Fruit fly (Drosophila melanogaster): ENCODE data around the gene RpL26.

Gene RpL26

DNA sequence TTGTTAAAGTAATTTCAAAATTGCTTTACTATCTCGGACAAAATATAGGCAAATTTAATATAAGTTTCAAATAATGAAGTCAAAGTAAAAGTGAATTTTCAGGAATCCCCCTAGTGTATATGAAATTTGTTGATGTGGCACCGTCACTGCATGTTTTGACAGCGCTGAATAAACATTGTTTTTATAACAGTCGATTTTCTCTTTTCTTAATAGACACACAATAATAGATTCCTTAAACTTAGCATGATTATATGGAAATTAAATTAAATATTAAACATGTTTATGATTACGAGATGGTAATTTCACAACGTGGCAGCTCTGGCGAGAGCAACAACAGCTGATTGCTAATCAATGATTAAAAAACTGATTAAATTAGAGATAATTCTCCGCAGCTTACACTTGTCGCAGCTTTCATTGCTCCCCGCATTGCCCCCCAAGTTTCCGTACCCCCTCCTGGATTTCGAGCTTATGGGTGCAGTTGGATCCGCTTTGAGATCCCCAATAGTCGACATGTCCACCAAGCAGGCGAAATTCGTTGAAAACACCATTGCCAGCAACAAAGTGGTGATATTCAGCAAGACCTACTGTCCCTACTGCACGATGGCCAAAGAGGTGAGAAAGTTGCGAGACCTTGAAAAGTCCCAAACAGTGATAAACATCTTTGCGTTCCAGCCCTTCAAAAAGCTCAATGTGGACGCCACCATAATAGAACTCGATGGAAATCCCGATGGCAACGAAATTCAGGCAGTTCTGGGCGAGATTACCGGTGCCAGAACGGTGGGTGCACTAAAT is 29.4 kb upstream of the RpL26 start, which contains the start of gene Grx1 (continued):
- peak; percentile 84 for TF ChIP-seq MBD-R2 (GFP tag; IDR thresholded peaks at IDR 0.05)
- no peak for TF ChIP-seq bowl (GFP tag; IDR thresholded peaks at IDR 0.05)
- TF ChIP-seq CG7987 (GFP tag; optimal IDR thresholded peaks at IDR 0.05), result no peak
- TF ChIP-seq tup (GFP tag; optimal IDR thresholded peaks at IDR 0.05), result no peak
- peak; percentile 43 for TF ChIP-seq CG4328 (GFP tag; optimal IDR thresholded peaks at IDR 0.05)
- peak; percentile 42; the same call in 1 of the 2 replicates for TF ChIP-seq NFAT (GFP tag; IDR thresholded peaks at IDR 0.05)
- no peak for TF ChIP-seq croc (GFP tag; conservative IDR thresholded peaks at IDR 0.05)
- peak; percentile 21 for TF ChIP-seq Camta (GFP tag; optimal IDR thresholded peaks at IDR 0.05)
- TF ChIP-seq sim (GFP tag; IDR thresholded peaks at IDR 0.05), result no peak
- no peak for TF ChIP-seq chm (GFP tag; IDR thresholded peaks at IDR 0.05)
- TF ChIP-seq sr (GFP tag; IDR thresholded peaks at IDR 0.05), result no peak
- TF ChIP-seq scrt (GFP tag; optimal IDR thresholded peaks at IDR 0.05), result peak; percentile 65
- no peak for TF ChIP-seq CG4707 (GFP tag; optimal IDR thresholded peaks at IDR 0.05)
- TF ChIP-seq Poxn (GFP tag; IDR thresholded peaks at IDR 0.05), result no peak
- TF ChIP-seq dysf (GFP tag; IDR thresholded peaks at IDR 0.05), result no peak
- no peak for TF ChIP-seq shn (GFP tag; optimal IDR thresholded peaks at IDR 0.05)
- TF ChIP-seq cad (GFP tag; optimal IDR thresholded peaks at IDR 0.05), result no peak
- TF ChIP-seq D (optimal IDR thresholded peaks at IDR 0.05), result no peak
- TF ChIP-seq D (GFP tag; optimal IDR thresholded peaks at IDR 0.05), result peak; percentile 47
- peak; percentile 10 for TF ChIP-seq mirr (GFP tag; optimal IDR thresholded peaks at IDR 0.05)
- TF ChIP-seq hth (optimal IDR thresholded peaks at IDR 0.05), result no peak
- peak; percentile 40 for TF ChIP-seq CG7786 (GFP tag; optimal IDR thresholded peaks at IDR 0.05)
- TF ChIP-seq CG9797 (GFP tag; optimal IDR thresholded peaks at IDR 0.05), result no peak
- peak; percentile 54 for TF ChIP-seq CG13287 (GFP tag; IDR thresholded peaks at IDR 0.05; ENCODE audit: partially characterized antibody)
- TF ChIP-seq CG10959 (GFP tag; IDR thresholded peaks at IDR 0.05), result no peak
- no peak for TF ChIP-seq CG30431 (GFP tag; optimal IDR thresholded peaks at IDR 0.05)
- TF ChIP-seq Lim3 (GFP tag; IDR thresholded peaks at IDR 0.05), result no peak
- no peak for TF ChIP-seq D19B (GFP tag; optimal IDR thresholded peaks at IDR 0.05)
- peak; percentile 38 to 49 for TF ChIP-seq chif (GFP tag; optimal IDR thresholded peaks at IDR 0.05)
- TF ChIP-seq CoRest (tag; optimal IDR thresholded peaks at IDR 0.05), result peak; percentile 54
- TF ChIP-seq hb (GFP tag; IDR thresholded peaks at IDR 0.05; ENCODE audit: partially characterized antibody), result no peak
- peak; percentile 21 for TF ChIP-seq CG13123 (GFP tag; optimal IDR thresholded peaks at IDR 0.05)
- TF ChIP-seq CG2875 (GFP tag; optimal IDR thresholded peaks at IDR 0.05), result no peak
- TF ChIP-seq Hr51 (GFP tag; optimal IDR thresholded peaks at IDR 0.05), result peak; percentile 16 to 64
- TF ChIP-seq vvl (GFP tag; IDR thresholded peaks at IDR 0.05), result peak; percentile 67
- TF ChIP-seq CG8944 (GFP tag; optimal IDR thresholded peaks at IDR 0.05), result peak; percentile 4
- no peak for TF ChIP-seq CG4404 (GFP tag; IDR thresholded peaks at IDR 0.05)
- TF ChIP-seq sna (GFP tag; IDR thresholded peaks at IDR 0.05; ENCODE audit: partially characterized antibody), result no peak
- TF ChIP-seq CG14014 (GFP tag; IDR thresholded peaks at IDR 0.05), result no peak
- TF ChIP-seq pita (GFP tag; optimal IDR thresholded peaks at IDR 0.05), result no peak
- TF ChIP-seq klu (GFP tag; IDR thresholded peaks at IDR 0.05), result no peak
- TF ChIP-seq Fer3 (tag; optimal IDR thresholded peaks at IDR 0.05), result peak; percentile 48
- peak; percentile 40 for TF ChIP-seq B-H2 (GFP tag; optimal IDR thresholded peaks at IDR 0.05)
- TF ChIP-seq bsh (GFP tag; optimal IDR thresholded peaks at IDR 0.05), result peak in 1 of 2 experiments; percentile 57
- peak; percentile 21 for TF ChIP-seq Myb (GFP tag; optimal IDR thresholded peaks at IDR 0.05)
- no peak for TF ChIP-seq rib (GFP tag; IDR thresholded peaks at IDR 0.05)
- peak; percentile 23 for TF ChIP-seq BEAF-32 (GFP tag; optimal IDR thresholded peaks at IDR 0.05)
- peak; percentile 43 for TF ChIP-seq bab2 (GFP tag; optimal IDR thresholded peaks at IDR 0.05)
- TF ChIP-seq lab (GFP tag; optimal IDR thresholded peaks at IDR 0.05), result peak; percentile 70
- TF ChIP-seq PHDP (tag; optimal IDR thresholded peaks at IDR 0.05), result peak; percentile 76
